Worm (Caenorhabditis elegans): ENCODE results near the gene cyp-29A3.

DNA sequence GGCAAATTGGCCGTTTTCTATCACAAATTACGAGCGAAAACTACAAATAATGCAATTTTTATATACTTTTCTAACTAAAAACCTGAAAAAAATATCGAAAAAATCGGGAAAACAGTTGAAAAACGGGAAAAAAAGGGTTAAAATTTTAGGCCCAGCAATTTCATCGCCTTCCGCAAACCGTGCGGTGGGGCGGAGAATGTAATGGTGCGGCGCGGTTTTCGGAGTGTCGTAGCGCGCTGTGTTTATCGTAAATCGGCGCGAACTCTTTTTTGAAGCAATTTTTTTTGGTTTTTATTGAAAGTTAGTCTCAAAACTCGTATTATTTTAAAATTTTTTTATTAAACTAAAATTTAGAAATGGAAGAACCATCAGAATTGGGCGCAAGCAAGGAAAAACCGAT is 45.4 kb downstream of the cyp-29A3 start, which contains the start of gene picd-1:
- TF ChIP-seq unc-62 (GFP tag; optimal IDR thresholded peaks at IDR 0.05) = no peak
- TF ChIP-seq nhr-77 (tag; optimal IDR thresholded peaks at IDR 0.05) = no peak
- TF ChIP-seq mbf-1 (tag; optimal IDR thresholded peaks at IDR 0.05) = no peak
- no peak for TF ChIP-seq peb-1 (tag; optimal IDR thresholded peaks at IDR 0.05)
- TF ChIP-seq ztf-4 (tag; optimal IDR thresholded peaks at IDR 0.05) = peak; percentile 33
